Worm (Caenorhabditis elegans) whole organism, midembryonic: ENCODE measurements around the gene F13E6.2.

ENCODE experiments used
- flt-1 ChIP-seq: fragments of 200-800 bp; sonication (Bioruptor generic); IDR thresholded peaks from 2 replicates; pipeline ENCODE4 v1.3.6; 2022; ENCODE audit warnings: missing genetic modification characterization, missing compliant biosample characterization
- klf-2 ChIP-seq: fragments of 200-800 bp; sonication (Bioruptor generic); conservative IDR thresholded peaks from 2 replicates; pipeline ENCODE4 v1.3.6; 2022; ENCODE audit warnings: missing genetic modification reagents, missing genetic modification characterization, missing compliant biosample characterization
- med-1 ChIP-seq: sonication (generic microtip); optimal IDR thresholded peaks from 2 replicates; lab custom pipeline; 2017; ENCODE audit warnings: missing genetic modification characterization, mild to moderate bottlenecking, missing compliant biosample characterization, antibody characterized with exemption, missing genetic modification reagents; ENCODE audit not compliant: insufficient read depth
- ztf-23 ChIP-seq: fragments of 200-800 bp; sonication (Bioruptor generic); IDR thresholded peaks from 2 replicates; pipeline ENCODE4 v1.3.6; 2022; ENCODE audit warnings: missing genetic modification reagents, missing genetic modification characterization, missing compliant biosample characterization

DNA sequence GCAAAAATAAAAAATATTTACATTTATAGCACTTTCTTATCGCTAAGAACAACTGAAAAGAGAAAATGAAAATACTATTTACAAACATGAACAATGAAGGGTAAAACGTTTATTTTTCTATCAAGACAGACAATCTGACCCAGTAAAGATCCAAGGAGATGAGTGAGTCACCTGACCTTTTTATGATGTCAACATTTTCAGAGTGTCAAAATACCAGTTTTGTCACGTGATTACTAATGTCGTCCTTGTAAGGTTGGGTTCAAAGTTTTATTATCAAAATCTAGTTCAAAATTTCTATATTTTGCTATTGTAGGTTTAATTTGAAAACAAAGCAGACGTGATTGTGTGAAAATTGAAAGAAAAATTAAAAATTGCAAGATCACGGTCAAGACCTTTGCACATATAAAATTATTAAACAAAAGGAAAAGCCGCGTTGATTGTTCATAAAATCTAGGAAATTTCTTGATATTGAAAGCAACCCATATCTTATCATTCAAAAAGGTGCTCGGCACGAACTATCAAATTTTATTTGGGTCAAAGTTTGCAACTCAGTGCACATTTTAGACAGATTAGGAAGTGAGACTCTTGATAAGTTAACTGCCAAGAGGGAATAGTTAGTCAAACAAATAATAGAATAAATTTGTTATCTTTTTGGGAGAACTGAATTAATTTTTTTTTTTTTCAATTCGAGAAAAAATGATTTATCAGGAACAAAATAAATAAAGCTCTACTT is 43.9 kb downstream of the F13E6.2 start:
- no peak for TF ChIP-seq flt-1
- TF ChIP-seq med-1 (GFP tag; lab: Kevin White, UChicago) = no peak
- no peak for TF ChIP-seq ztf-23 (GFP tag; lab: Robert Waterston, UW)
- TF ChIP-seq klf-2 = no peak
